Worm (Caenorhabditis elegans) whole organism, young adult: Measurements from ENCODE around the gene gcy-25.
A peak's percentile ranks its signal among the peaks of the same experiment; 100 is the strongest.

ENCODE experiments used
- B0019.2 ChIP-seq: fragments of 200-800 bp; sonication (Bioruptor generic); conservative IDR thresholded peaks from 2 replicates; pipeline ENCODE4 v1.3.6; 2022; ENCODE audit warnings: missing genetic modification reagents, missing genetic modification characterization, missing compliant biosample characterization
- B0261.1 ChIP-seq: sonication (generic microtip); optimal IDR thresholded peaks from 2 replicates; lab custom pipeline; 2016; ENCODE audit warnings: mild to moderate bottlenecking, missing genetic modification characterization, moderate library complexity, missing compliant biosample characterization
- C17E4.6 ChIP-seq: fragments of 200-800 bp; sonication (Bioruptor generic); IDR thresholded peaks from 2 replicates; pipeline ENCODE4 v1.3.6; 2022; ENCODE audit warnings: missing genetic modification reagents, missing genetic modification characterization, missing compliant biosample characterization
- D2030.7 ChIP-seq: fragments of 200-800 bp; sonication (Bioruptor generic); IDR thresholded peaks from 2 replicates; pipeline ENCODE4 v1.3.6; 2022; ENCODE audit warnings: missing genetic modification reagents, missing genetic modification characterization, missing compliant biosample characterization
- F22D6.2 ChIP-seq: sonication (generic microtip); optimal IDR thresholded peaks from 2 replicates; lab custom pipeline; 2016; ENCODE audit warnings: mild to moderate bottlenecking, missing genetic modification characterization, missing compliant biosample characterization
- F33H1.4 ChIP-seq: fragments of 200-800 bp; sonication (Bioruptor generic); IDR thresholded peaks from 2 replicates; pipeline ENCODE4 v1.3.6; 2022; ENCODE audit warnings: missing genetic modification reagents, missing genetic modification characterization, missing compliant biosample characterization
- F37B4.10 ChIP-seq: fragments of 200-800 bp; sonication (Bioruptor generic); IDR thresholded peaks from 2 replicates; pipeline ENCODE4 v1.3.6; 2022; ENCODE audit warnings: missing genetic modification characterization, missing compliant biosample characterization
- K11D2.4 ChIP-seq: fragments of 200-800 bp; sonication (Bioruptor generic); IDR thresholded peaks from 2 replicates; pipeline ENCODE4 v1.3.6; 2022; ENCODE audit warnings: missing genetic modification reagents, missing genetic modification characterization, missing compliant biosample characterization
- T26A5.8 ChIP-seq: sonication (generic microtip); optimal IDR thresholded peaks from 2 replicates; lab custom pipeline; 2016; ENCODE audit warnings: missing genetic modification characterization, missing compliant biosample characterization
- Y56A3A.18 ChIP-seq: fragments of 200-800 bp; sonication (Bioruptor generic); IDR thresholded peaks from 2 replicates; pipeline ENCODE4 v1.3.6; 2022; ENCODE audit warnings: missing genetic modification reagents, missing genetic modification characterization, missing compliant biosample characterization
- ama-1 ChIP-seq, 3 experiments: fragments of 150-350 bp in 1 of 3; sonication (generic microtip) in 2 of 3; optimal IDR thresholded peaks; 2 replicates each; lab custom pipeline; 2014 to 2018; ENCODE audit warnings: missing biosample characterization in 2 of 3, missing genetic modification characterization in 2 of 3, missing genetic modification reagents in 2 of 3
- aptf-3 ChIP-seq: fragments of 200-800 bp; sonication (Bioruptor generic); IDR thresholded peaks from 2 replicates; pipeline ENCODE4 v1.3.6; 2022; ENCODE audit warnings: missing genetic modification characterization, missing compliant biosample characterization
- atf-7 ChIP-seq: sonication (generic microtip); optimal IDR thresholded peaks from 2 replicates; lab custom pipeline; 2017; ENCODE audit warnings: mild to moderate bottlenecking, missing genetic modification characterization, missing compliant biosample characterization
- athp-1 ChIP-seq: sonication (generic microtip); optimal IDR thresholded peaks from 2 replicates; lab custom pipeline; 2017; ENCODE audit warnings: mild to moderate bottlenecking, missing genetic modification characterization, missing compliant biosample characterization
- attf-5 ChIP-seq: fragments of 200-800 bp; sonication (Bioruptor generic); optimal IDR thresholded peaks from 2 replicates; lab custom pipeline; 2018; ENCODE audit warnings: mild to moderate bottlenecking, missing genetic modification characterization, missing compliant biosample characterization
- ceh-40 ChIP-seq: fragments of 200-800 bp; sonication (Bioruptor generic); IDR thresholded peaks from 2 replicates; pipeline ENCODE4 v1.3.6; 2022; ENCODE audit warnings: missing genetic modification characterization, missing compliant biosample characterization
- die-1 ChIP-seq: sonication (generic microtip); optimal IDR thresholded peaks from 2 replicates; lab custom pipeline; 2016; ENCODE audit warnings: missing genotype, mild to moderate bottlenecking, missing genetic modification characterization, missing compliant biosample characterization
- egl-44 ChIP-seq: fragments of 200-800 bp; sonication (Bioruptor generic); IDR thresholded peaks from 2 replicates; pipeline ENCODE4 v1.3.6; 2022; ENCODE audit warnings: missing genetic modification reagents, missing genetic modification characterization, missing compliant biosample characterization
- ekl-4 ChIP-seq: fragments of 200-800 bp; sonication (Bioruptor generic); IDR thresholded peaks from 2 replicates; pipeline ENCODE4 v1.3.6; 2022; ENCODE audit warnings: missing genetic modification reagents, missing genetic modification characterization, missing compliant biosample characterization
- hlh-12 ChIP-seq: sonication (generic microtip); optimal IDR thresholded peaks from 2 replicates; lab custom pipeline; 2016; ENCODE audit warnings: missing genetic modification characterization, missing compliant biosample characterization
- hmg-1.2 ChIP-seq: fragments of 200-800 bp; sonication (Bioruptor generic); IDR thresholded peaks from 2 replicates; pipeline ENCODE4 v1.3.6; 2022; ENCODE audit warnings: missing genetic modification reagents, missing genetic modification characterization, missing compliant biosample characterization
- lin-26 ChIP-seq: fragments of 200-800 bp; sonication (Bioruptor generic); IDR thresholded peaks from 2 replicates; pipeline ENCODE4 v1.3.6; 2022; ENCODE audit warnings: missing genetic modification reagents, missing genetic modification characterization, missing compliant biosample characterization
- lin-35 ChIP-seq, 3 experiments: fragments of 150-350 bp in 2 of 3; sonication (generic microtip) in 1 of 3; optimal IDR thresholded peaks; 2 replicates each; lab custom pipeline; 2014 to 2018; ENCODE audit warnings: missing biosample characterization in 3 of 3, missing genetic modification characterization in 3 of 3, missing genetic modification reagents in 3 of 3
- lin-40 ChIP-seq: sonication (generic microtip); optimal IDR thresholded peaks from 2 replicates; lab custom pipeline; 2016; ENCODE audit warnings: missing genetic modification characterization, mild to moderate bottlenecking, missing compliant biosample characterization, missing genotype, missing genetic modification reagents
- lin-54 ChIP-seq: fragments of 200-800 bp; sonication (Bioruptor generic); optimal IDR thresholded peaks from 2 replicates; lab custom pipeline; 2018; ENCODE audit warnings: mild to moderate bottlenecking, missing genetic modification characterization, missing compliant biosample characterization
- lsy-27 ChIP-seq: sonication (generic microtip); optimal IDR thresholded peaks from 2 replicates; lab custom pipeline; 2017; ENCODE audit warnings: missing genetic modification characterization, mild to moderate bottlenecking, missing compliant biosample characterization, antibody characterized with exemption, missing genotype, borderline replicate concordance; ENCODE audit not compliant: insufficient read depth
- madf-6 ChIP-seq: fragments of 200-800 bp; sonication (Bioruptor generic); IDR thresholded peaks from 2 replicates; pipeline ENCODE4 v1.3.6; 2022; ENCODE audit warnings: missing genetic modification reagents, missing genetic modification characterization, missing compliant biosample characterization
- madf-8 ChIP-seq: fragments of 200-800 bp; sonication (Bioruptor generic); conservative IDR thresholded peaks from 2 replicates; pipeline ENCODE4 v1.3.6; 2022; ENCODE audit warnings: missing genetic modification reagents, missing genetic modification characterization, missing compliant biosample characterization
- mcd-1 ChIP-seq: fragments of 200-800 bp; sonication (Bioruptor generic); IDR thresholded peaks from 2 replicates; pipeline ENCODE4 v1.3.6; 2022; ENCODE audit warnings: missing genetic modification reagents, missing genetic modification characterization, missing compliant biosample characterization
- nfyb-1 ChIP-seq: fragments of 200-800 bp; sonication (Bioruptor generic); IDR thresholded peaks from 2 replicates; pipeline ENCODE4 v1.3.6; 2022; ENCODE audit warnings: missing genetic modification reagents, missing genetic modification characterization, missing compliant biosample characterization
- pbrm-1 ChIP-seq: fragments of 200-800 bp; sonication (Bioruptor generic); IDR thresholded peaks from 2 replicates; pipeline ENCODE4 v1.3.6; 2022; ENCODE audit warnings: missing genetic modification reagents, missing genetic modification characterization, missing compliant biosample characterization
- snpc-1.1 ChIP-seq: sonication (generic microtip); optimal IDR thresholded peaks from 2 replicates; lab custom pipeline; 2017; ENCODE audit warnings: missing genetic modification characterization, mild to moderate bottlenecking, missing compliant biosample characterization, antibody characterized with exemption, moderate library complexity, missing genotype, missing genetic modification reagents; ENCODE audit not compliant: insufficient read depth
- snpc-1.3 ChIP-seq: sonication (generic microtip); optimal IDR thresholded peaks from 2 replicates; lab custom pipeline; 2017; ENCODE audit warnings: missing genetic modification characterization, mild to moderate bottlenecking, missing compliant biosample characterization, antibody characterized with exemption, moderate library complexity, missing genotype, missing genetic modification reagents; ENCODE audit not compliant: insufficient read depth
- snpc-4 ChIP-seq, 5 experiments: fragments of 150-350 bp in 1 of 5; sonication (generic microtip) in 4 of 5; optimal IDR thresholded peaks; 2 replicates each; lab custom pipeline; 2014 to 2018; ENCODE audit warnings: missing genetic modification characterization in 5 of 5, missing biosample characterization in 3 of 5, antibody characterized with exemption in 2 of 5, mild to moderate bottlenecking in 2 of 5, missing compliant biosample characterization in 2 of 5, missing genotype in 2 of 5, moderate library complexity in 2 of 5, missing genetic modification reagents in 1 of 5
- tbx-9 ChIP-seq: sonication (generic microtip); optimal IDR thresholded peaks from 2 replicates; lab custom pipeline; 2016; ENCODE audit warnings: borderline replicate concordance, missing genetic modification characterization, inconsistent platforms, missing compliant biosample characterization
- ztf-25 ChIP-seq: fragments of 200-800 bp; sonication (Bioruptor generic); IDR thresholded peaks from 2 replicates; pipeline ENCODE4 v1.3.6; 2022; ENCODE audit warnings: missing genetic modification reagents, missing genetic modification characterization, missing compliant biosample characterization
- ztf-26 ChIP-seq: sonication (generic microtip); optimal IDR thresholded peaks from 2 replicates; lab custom pipeline; 2017; ENCODE audit warnings: missing genetic modification characterization, missing compliant biosample characterization

gcy-25 gene

DNA sequence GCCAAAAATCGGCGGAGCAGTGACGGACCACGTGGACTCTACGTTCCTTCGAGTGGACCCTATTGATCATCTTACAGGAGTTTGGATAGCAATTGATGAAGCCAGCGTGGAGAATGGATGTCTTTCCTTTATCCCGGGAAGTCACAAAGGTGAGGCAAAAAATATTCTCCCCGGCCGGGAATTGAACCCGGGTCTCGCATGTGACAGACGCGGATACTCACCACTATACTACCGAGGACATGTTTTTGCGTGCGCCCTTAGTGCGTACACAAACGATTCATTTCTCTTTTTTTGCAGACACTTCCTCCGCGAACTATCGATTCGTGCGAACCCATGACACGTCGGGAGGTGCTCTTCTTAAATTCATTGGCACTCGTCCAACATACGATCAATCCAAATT is 58.4 kb downstream of the gcy-25 start (continued):
- TF ChIP-seq F37B4.10 (GFP tag; lab: Robert Waterston, UW), result no peak
- TF ChIP-seq die-1, result peak; percentile 77
- TF ChIP-seq nfyb-1 (GFP tag; lab: Robert Waterston, UW), result peak; percentile 67
- no peak for TF ChIP-seq F22D6.2 (tag; lab: Kevin White, UChicago)
- peak; percentile 43 for TF ChIP-seq lsy-27 (tag; lab: Kevin White, UChicago)
- TF ChIP-seq lin-40 (tag; lab: Kevin White, UChicago), result peak; percentile 21
- peak; percentile 56 for TF ChIP-seq B0261.1 (tag; lab: Kevin White, UChicago)
- TF ChIP-seq K11D2.4 (GFP tag; lab: Robert Waterston, UW), result peak; percentile 40; the same call in 1 of the 2 replicates
- no peak for TF ChIP-seq tbx-9 (tag; lab: Kevin White, UChicago)
- TF ChIP-seq ceh-40 (GFP tag; lab: Robert Waterston, UW), result 0 out of 2 replicates have a peak, but pooled peaks have one; percentile 74
- TF ChIP-seq lin-35 (GFP tag; optimal IDR thresholded peaks at IDR 0.05; lab: Kevin White, UChicago), result no peak
- TF ChIP-seq aptf-3 (GFP tag; lab: Robert Waterston, UW), result peak; percentile 84; the same call in 1 of the 2 replicates
- peak; percentile 9; the same call in 1 of the 2 replicates for TF ChIP-seq pbrm-1 (GFP tag; lab: Robert Waterston, UW)
- peak; percentile 87 for TF ChIP-seq lin-26 (GFP tag; lab: Robert Waterston, UW)
- peak; percentile 89 for TF ChIP-seq Y56A3A.18 (GFP tag; lab: Robert Waterston, UW)
- TF ChIP-seq F33H1.4, result 0 out of 2 replicates have a peak, but pooled peaks have one; percentile 12
- TF ChIP-seq mcd-1, result 0 out of 2 replicates have a peak, but pooled peaks have one; percentile 14
- peak; percentile 63 for TF ChIP-seq ztf-26
- TF ChIP-seq egl-44 (GFP tag; lab: Robert Waterston, UW), result peak; percentile 39; the same call in 1 of the 2 replicates
- no peak for TF ChIP-seq ama-1 (optimal IDR thresholded peaks at IDR 0.05; lab: Kevin White, UChicago)
- peak in 1 of 2 experiments; percentile 66 for TF ChIP-seq ama-1 (GFP tag; optimal IDR thresholded peaks at IDR 0.05; lab: Kevin White, UChicago)
- TF ChIP-seq ekl-4, result 0 out of 2 replicates have a peak, but pooled peaks have one; percentile 20
- peak; percentile 61 for TF ChIP-seq snpc-1.3
- no peak for TF ChIP-seq T26A5.8 (tag; lab: Kevin White, UChicago)
- peak; percentile 74 for TF ChIP-seq D2030.7 (GFP tag; lab: Robert Waterston, UW)
- TF ChIP-seq atf-7 (tag; lab: Kevin White, UChicago), result peak; percentile 1
- TF ChIP-seq B0019.2 (GFP tag; lab: Robert Waterston, UW), result 0 out of 2 replicates have a peak, but pooled peaks have one; percentile 7
- peak; percentile 71 for TF ChIP-seq hmg-1.2 (GFP tag; lab: Robert Waterston, UW)
- peak; percentile 39; the same call in 1 of the 2 replicates for TF ChIP-seq madf-6 (GFP tag; lab: Robert Waterston, UW)
- TF ChIP-seq snpc-4 (GFP tag; optimal IDR thresholded peaks at IDR 0.05; lab: Kevin White, UChicago), result peak; percentile 80
- peak in 3 of 4 experiments; percentile 94 to 97 (median 95) for TF ChIP-seq snpc-4 (tag; optimal IDR thresholded peaks at IDR 0.05; lab: Kevin White, UChicago)
- no peak for TF ChIP-seq C17E4.6 (GFP tag; lab: Robert Waterston, UW)
- TF ChIP-seq attf-5, result peak; percentile 15
- no peak for TF ChIP-seq hlh-12 (tag; lab: Kevin White, UChicago)
- peak; percentile 74; the same call in 1 of the 2 replicates for TF ChIP-seq ztf-25 (GFP tag; lab: Robert Waterston, UW)
- TF ChIP-seq lin-54, result peak; percentile 59
- peak; percentile 35 for TF ChIP-seq athp-1 (tag; lab: Kevin White, UChicago)
- TF ChIP-seq snpc-1.1 (tag; lab: Kevin White, UChicago), result peak; percentile 61
- no peak for TF ChIP-seq madf-8 (GFP tag; lab: Robert Waterston, UW)
- TF ChIP-seq, all 124 proteins: peak for 57
